Worm (Caenorhabditis elegans) whole organism, late embryonic: Measurements from ENCODE around the gene msp-55.

Experiments
- Y22D7AL.16 ChIP-seq: sonication (generic microtip); optimal IDR thresholded peaks from 2 replicates; lab custom pipeline; 2016; ENCODE audit warnings: missing genetic modification characterization, missing compliant biosample characterization
- ama-1 ChIP-seq: fragments of 150-350 bp; optimal IDR thresholded peaks from 2 replicates; lab custom pipeline; 2014
- elt-4 ChIP-seq: sonication (generic microtip); optimal IDR thresholded peaks from 2 replicates; lab custom pipeline; 2016; ENCODE audit warnings: missing genetic modification characterization, missing compliant biosample characterization
- hlh-15 ChIP-seq: sonication (generic microtip); optimal IDR thresholded peaks from 2 replicates; lab custom pipeline; 2016; ENCODE audit warnings: missing genetic modification characterization, missing compliant biosample characterization
- mec-3 ChIP-seq: sonication (generic microtip); optimal IDR thresholded peaks from 2 replicates; lab custom pipeline; 2016; ENCODE audit warnings: borderline replicate concordance, missing genetic modification characterization, missing compliant biosample characterization
- sox-4 ChIP-seq: sonication (generic microtip); optimal IDR thresholded peaks from 2 replicates; lab custom pipeline; 2017; ENCODE audit warnings: mild to moderate bottlenecking, missing genetic modification characterization, inconsistent platforms, missing compliant biosample characterization
- zip-5 ChIP-seq: sonication (generic microtip); optimal IDR thresholded peaks from 2 replicates; lab custom pipeline; 2016; ENCODE audit warnings: missing genetic modification characterization, missing compliant biosample characterization

ce11 chrIV:5086961-5087326 lies 31.1 kb upstream of the msp-55 start:
- TF ChIP-seq hlh-15 (tag; lab: Kevin White, UChicago) (no peak), mec-3 (tag; lab: Kevin White, UChicago) (no peak), Y22D7AL.16 (tag; lab: Kevin White, UChicago) (no peak), elt-4 (tag; lab: Kevin White, UChicago) (no peak), zip-5 (no peak), ama-1 (no peak), sox-4 (tag; lab: Kevin White, UChicago) (no peak)
